Worm (Caenorhabditis elegans) whole organism, young adult: ENCODE results near the gene him-14.
A peak's percentile ranks its signal among the peaks of the same experiment; 100 is the strongest.

Source experiments
- B0019.2 ChIP-seq: fragments of 200-800 bp; sonication (Bioruptor generic); conservative IDR thresholded peaks from 2 replicates; pipeline ENCODE4 v1.3.6; 2022; ENCODE audit warnings: missing genetic modification reagents, missing genetic modification characterization, missing compliant biosample characterization
- B0035.1 ChIP-seq: sonication (generic microtip); optimal IDR thresholded peaks from 2 replicates; lab custom pipeline; 2016; ENCODE audit warnings: missing genetic modification characterization, mild to moderate bottlenecking, missing compliant biosample characterization, missing genotype, missing genetic modification reagents
- B0261.1 ChIP-seq: sonication (generic microtip); optimal IDR thresholded peaks from 2 replicates; lab custom pipeline; 2016; ENCODE audit warnings: mild to moderate bottlenecking, missing genetic modification characterization, moderate library complexity, missing compliant biosample characterization
- C06A6.2 ChIP-seq: fragments of 200-800 bp; sonication (Bioruptor generic); conservative IDR thresholded peaks from 2 replicates; pipeline ENCODE4 v1.3.6; 2022; ENCODE audit warnings: missing genetic modification characterization, missing compliant biosample characterization
- F10E7.11 ChIP-seq: sonication (generic microtip); optimal IDR thresholded peaks from 2 replicates; lab custom pipeline; 2017; ENCODE audit warnings: mild to moderate bottlenecking, missing genetic modification characterization, moderate library complexity, missing compliant biosample characterization
- F23B12.7 ChIP-seq: sonication (generic microtip); optimal IDR thresholded peaks from 2 replicates; lab custom pipeline; 2017; ENCODE audit warnings: missing genetic modification characterization, mild to moderate bottlenecking, missing compliant biosample characterization, antibody characterized with exemption, moderate library complexity; ENCODE audit not compliant: insufficient read depth
- F33H1.4 ChIP-seq: fragments of 200-800 bp; sonication (Bioruptor generic); IDR thresholded peaks from 2 replicates; pipeline ENCODE4 v1.3.6; 2022; ENCODE audit warnings: missing genetic modification reagents, missing genetic modification characterization, missing compliant biosample characterization
- F39B2.1 ChIP-seq: fragments of 200-800 bp; sonication (Bioruptor generic); IDR thresholded peaks from 2 replicates; pipeline ENCODE4 v1.3.6; 2022; ENCODE audit warnings: missing genetic modification reagents, missing genetic modification characterization, missing compliant biosample characterization
- F57A8.1 ChIP-seq: fragments of 200-800 bp; sonication (Bioruptor generic); optimal IDR thresholded peaks from 2 replicates; lab custom pipeline; 2018; ENCODE audit warnings: mild to moderate bottlenecking, missing genetic modification characterization, moderate library complexity, missing compliant biosample characterization
- Y53F4B.3 ChIP-seq: fragments of 200-800 bp; sonication (Bioruptor generic); IDR thresholded peaks from 2 replicates; pipeline ENCODE4 v1.3.6; 2022; ENCODE audit warnings: missing genetic modification reagents, missing genetic modification characterization, missing compliant biosample characterization
- Y53G8AR.9 ChIP-seq: fragments of 200-800 bp; sonication (Bioruptor generic); conservative IDR thresholded peaks from 2 replicates; pipeline ENCODE4 v1.3.6; 2022; ENCODE audit warnings: missing genetic modification reagents, missing genetic modification characterization, missing compliant biosample characterization
- ama-1 ChIP-seq, 3 experiments: fragments of 150-350 bp in 1 of 3; sonication (generic microtip) in 2 of 3; optimal IDR thresholded peaks; 2 replicates each; lab custom pipeline; 2014 to 2018; ENCODE audit warnings: missing biosample characterization in 2 of 3, missing genetic modification characterization in 2 of 3, missing genetic modification reagents in 2 of 3
- aptf-2 ChIP-seq: fragments of 200-800 bp; sonication (Bioruptor generic); conservative IDR thresholded peaks from 2 replicates; pipeline ENCODE4 v1.3.6; 2022; ENCODE audit warnings: missing genetic modification reagents, missing genetic modification characterization, missing compliant biosample characterization
- attf-3 ChIP-seq: fragments of 200-800 bp; sonication (Bioruptor generic); conservative IDR thresholded peaks from 2 replicates; pipeline ENCODE4 v1.3.6; 2022; ENCODE audit warnings: missing genetic modification reagents, missing genetic modification characterization, missing compliant biosample characterization
- bed-2 ChIP-seq: fragments of 200-800 bp; sonication (Bioruptor generic); IDR thresholded peaks from 2 replicates; pipeline ENCODE4 v1.3.6; 2022; ENCODE audit warnings: missing genetic modification reagents, missing genetic modification characterization, missing compliant biosample characterization
- ceh-58 ChIP-seq: fragments of 200-800 bp; sonication (Bioruptor generic); IDR thresholded peaks from 2 replicates; pipeline ENCODE4 v1.3.6; 2022; ENCODE audit warnings: missing genetic modification characterization, missing compliant biosample characterization
- ceh-79 ChIP-seq: sonication (generic microtip); optimal IDR thresholded peaks from 2 replicates; lab custom pipeline; 2017; ENCODE audit warnings: mild to moderate bottlenecking, missing genetic modification characterization, missing compliant biosample characterization
- ceh-91 ChIP-seq: fragments of 200-800 bp; sonication (Bioruptor generic); IDR thresholded peaks from 2 replicates; pipeline ENCODE4 v1.3.6; 2022; ENCODE audit warnings: missing genetic modification reagents, missing genetic modification characterization, missing compliant biosample characterization
- dox-1 ChIP-seq: fragments of 200-800 bp; sonication (Bioruptor generic); IDR thresholded peaks from 2 replicates; pipeline ENCODE4 v1.3.6; 2022; ENCODE audit warnings: missing genetic modification reagents, missing genetic modification characterization, missing compliant biosample characterization
- egrh-3 ChIP-seq: fragments of 200-800 bp; sonication (Bioruptor generic); IDR thresholded peaks from 2 replicates; pipeline ENCODE4 v1.3.6; 2022; ENCODE audit warnings: missing genetic modification reagents, missing genetic modification characterization, missing compliant biosample characterization
- ets-4 ChIP-seq: fragments of 200-800 bp; sonication (Bioruptor generic); optimal IDR thresholded peaks from 2 replicates; lab custom pipeline; 2018; ENCODE audit warnings: mild to moderate bottlenecking, missing genetic modification characterization, missing compliant biosample characterization
- him-1 ChIP-seq: sonication (generic microtip); optimal IDR thresholded peaks from 2 replicates; lab custom pipeline; 2016; ENCODE audit warnings: missing genotype, missing genetic modification reagents, missing genetic modification characterization, missing compliant biosample characterization
- hmg-20 ChIP-seq: fragments of 200-800 bp; sonication (Bioruptor generic); IDR thresholded peaks from 2 replicates; pipeline ENCODE4 v1.3.6; 2022; ENCODE audit warnings: missing genetic modification reagents, missing genetic modification characterization, missing compliant biosample characterization
- lin-26 ChIP-seq: fragments of 200-800 bp; sonication (Bioruptor generic); IDR thresholded peaks from 2 replicates; pipeline ENCODE4 v1.3.6; 2022; ENCODE audit warnings: missing genetic modification reagents, missing genetic modification characterization, missing compliant biosample characterization
- lin-35 ChIP-seq, 3 experiments: fragments of 150-350 bp in 2 of 3; sonication (generic microtip) in 1 of 3; optimal IDR thresholded peaks; 2 replicates each; lab custom pipeline; 2014 to 2018; ENCODE audit warnings: missing biosample characterization in 3 of 3, missing genetic modification characterization in 3 of 3, missing genetic modification reagents in 3 of 3
- lin-54 ChIP-seq: fragments of 200-800 bp; sonication (Bioruptor generic); optimal IDR thresholded peaks from 2 replicates; lab custom pipeline; 2018; ENCODE audit warnings: mild to moderate bottlenecking, missing genetic modification characterization, missing compliant biosample characterization
- lsl-1 ChIP-seq: fragments of 200-800 bp; sonication (Bioruptor generic); optimal IDR thresholded peaks from 2 replicates; lab custom pipeline; 2018; ENCODE audit warnings: mild to moderate bottlenecking, missing genetic modification characterization, moderate library complexity, missing compliant biosample characterization
- madf-3 ChIP-seq: fragments of 200-800 bp; sonication (Bioruptor generic); IDR thresholded peaks from 2 replicates; pipeline ENCODE4 v1.3.6; 2022; ENCODE audit warnings: missing genetic modification reagents, missing genetic modification characterization, missing compliant biosample characterization
- mxl-1 ChIP-seq: sonication (generic microtip); optimal IDR thresholded peaks from 2 replicates; lab custom pipeline; 2016; ENCODE audit warnings: missing genetic modification characterization, missing compliant biosample characterization
- rec-8 ChIP-seq, 2 experiments: sonication (generic microtip); optimal IDR thresholded peaks; 2 replicates each; lab custom pipeline; 2016; ENCODE audit warnings: mild to moderate bottlenecking in 2 of 2, missing genetic modification characterization in 2 of 2, missing genetic modification reagents in 2 of 2, missing genotype in 2 of 2, missing biosample characterization in 1 of 2, missing compliant biosample characterization in 1 of 2, moderate library complexity in 1 of 2
- somi-1 ChIP-seq: fragments of 200-800 bp; sonication (Bioruptor generic); optimal IDR thresholded peaks from 2 replicates; lab custom pipeline; 2018; ENCODE audit warnings: mild to moderate bottlenecking, missing genetic modification characterization, missing compliant biosample characterization
- tlf-1 ChIP-seq: fragments of 200-800 bp; sonication (Bioruptor generic); optimal IDR thresholded peaks from 2 replicates; lab custom pipeline; 2018; ENCODE audit warnings: mild to moderate bottlenecking, missing genetic modification characterization, missing compliant biosample characterization
- unc-130 ChIP-seq: sonication (generic microtip); optimal IDR thresholded peaks from 2 replicates; lab custom pipeline; 2016; ENCODE audit warnings: missing genetic modification reagents, missing genetic modification characterization, missing compliant biosample characterization
- xnd-1 ChIP-seq: sonication (generic microtip); optimal IDR thresholded peaks from 2 replicates; lab custom pipeline; 2016; ENCODE audit warnings: missing genotype, missing genetic modification reagents, missing genetic modification characterization, missing compliant biosample characterization
- zfh-2 ChIP-seq: fragments of 200-800 bp; sonication (Bioruptor generic); conservative IDR thresholded peaks from 2 replicates; pipeline ENCODE4 v1.3.6; 2022; ENCODE audit warnings: missing genetic modification reagents, missing genetic modification characterization, missing compliant biosample characterization
- ztf-25 ChIP-seq: fragments of 200-800 bp; sonication (Bioruptor generic); IDR thresholded peaks from 2 replicates; pipeline ENCODE4 v1.3.6; 2022; ENCODE audit warnings: missing genetic modification reagents, missing genetic modification characterization, missing compliant biosample characterization
- ztf-3 ChIP-seq: fragments of 200-800 bp; sonication (Bioruptor generic); optimal IDR thresholded peaks from 2 replicates; lab custom pipeline; 2018; ENCODE audit warnings: mild to moderate bottlenecking, missing genetic modification characterization, missing compliant biosample characterization
- ztf-6 ChIP-seq: fragments of 200-800 bp; sonication (Bioruptor generic); IDR thresholded peaks from 2 replicates; pipeline ENCODE4 v1.3.6; 2022; ENCODE audit warnings: missing genetic modification reagents, missing genetic modification characterization, missing compliant biosample characterization

Gene him-14

DNA sequence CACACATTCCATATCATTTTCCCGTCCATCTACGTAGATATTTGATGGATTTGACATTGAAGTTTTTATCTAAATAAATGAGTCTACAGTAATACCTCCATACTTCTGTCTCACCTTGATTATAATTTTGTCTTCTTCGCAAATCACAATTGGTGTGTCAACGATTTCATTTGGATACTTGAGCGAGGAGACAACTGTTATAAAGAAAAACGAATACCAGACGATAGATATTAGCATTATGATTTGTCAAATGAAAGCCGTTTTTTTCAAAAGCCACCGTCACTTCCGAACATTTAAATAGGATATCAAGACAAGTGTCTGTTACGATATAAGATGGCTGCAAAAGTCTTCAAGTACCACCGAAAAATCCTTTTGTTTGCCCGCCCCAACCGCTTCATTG lies 45.9 kb upstream of the him-14 start, which contains the start of gene cutl-5:
Gene cutl-5 (minus strand): TSS at position 269 of the 400 bp plus-strand sequence.
- TF ChIP-seq lin-26 (GFP tag; lab: Robert Waterston, UW) (no peak), ztf-25 (GFP tag; lab: Robert Waterston, UW) (no peak), B0019.2 (no peak), F57A8.1 (GFP tag; lab: Kevin White, UChicago) (no peak), ceh-79 (tag; lab: Kevin White, UChicago) (no peak), aptf-2 (GFP tag; lab: Robert Waterston, UW) (no peak), B0035.1 (tag; lab: Kevin White, UChicago) (no peak), ceh-58 (no peak), Y53F4B.3 (GFP tag; lab: Robert Waterston, UW) (no peak), ztf-3 (GFP tag; lab: Kevin White, UChicago) (no peak), unc-130 (GFP tag; lab: Kevin White, UChicago) (no peak), xnd-1 (tag; lab: Kevin White, UChicago) (no peak)

DNA sequence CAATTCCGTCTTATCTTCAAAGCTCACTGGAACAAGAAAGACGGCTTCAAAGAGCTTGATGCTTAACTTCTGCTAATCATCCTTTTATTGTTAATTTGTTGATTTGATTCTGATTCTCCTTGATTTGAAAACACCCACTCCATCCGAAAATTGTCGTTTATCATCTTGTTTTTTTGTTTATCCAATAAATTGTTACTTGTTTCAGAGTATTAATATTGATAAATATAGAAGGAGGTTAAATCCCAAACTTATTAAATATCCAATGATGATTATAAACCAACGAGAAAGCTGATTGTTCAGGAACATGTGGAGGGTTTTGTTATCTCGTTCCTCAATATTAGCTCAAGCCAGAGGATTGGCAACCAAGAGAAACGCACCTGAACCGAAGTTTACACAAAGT lies 43.0 kb upstream of the him-14 start, which contains the start of gene F10E7.6:
Gene F10E7.6 (plus strand): TSS at position 301 of the 400 bp plus-strand sequence.
- TF ChIP-seq B0261.1 (tag; lab: Kevin White, UChicago), result no peak
- no peak for TF ChIP-seq somi-1 (GFP tag; lab: Kevin White, UChicago)
- no peak for TF ChIP-seq mxl-1 (tag; lab: Kevin White, UChicago)
- TF ChIP-seq ceh-91 (GFP tag; lab: Robert Waterston, UW), result no peak
- no peak for TF ChIP-seq egrh-3 (GFP tag; lab: Robert Waterston, UW)

DNA sequence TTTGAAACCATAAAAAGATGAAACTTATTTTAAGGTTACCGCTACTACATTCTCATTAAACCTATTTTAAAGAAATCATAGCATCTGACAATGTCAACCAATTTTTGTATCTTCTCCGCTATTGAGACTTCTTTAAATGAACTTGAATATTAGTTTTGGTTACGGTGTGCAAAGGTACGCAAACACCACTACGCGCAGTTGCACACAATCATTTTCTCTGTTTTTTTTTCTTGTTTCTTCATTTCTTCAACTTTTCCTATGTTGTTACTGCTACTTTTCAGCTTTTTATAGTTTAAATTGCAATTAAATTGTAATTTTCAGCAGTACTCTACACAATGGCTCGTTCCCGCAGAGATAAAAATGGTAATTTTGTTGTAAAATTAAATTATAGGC lies 41.9 kb upstream of the him-14 start, which contains the start of gene F10E7.5:
Gene F10E7.5 (plus strand): TSS at position 322 of the 393 bp plus-strand sequence.
- peak; percentile 23 for TF ChIP-seq him-1 (tag; lab: Kevin White, UChicago)
- TF ChIP-seq F23B12.7, result peak; percentile 23
- peak in 1 of 3 experiments; percentile 50 for TF ChIP-seq lin-35 (GFP tag; optimal IDR thresholded peaks at IDR 0.05; lab: Kevin White, UChicago)
- no peak for TF ChIP-seq ztf-3 (GFP tag; lab: Kevin White, UChicago)
- TF ChIP-seq madf-3 (GFP tag; lab: Robert Waterston, UW), result no peak
- TF ChIP-seq ztf-6 (GFP tag; lab: Robert Waterston, UW), result no peak
- TF ChIP-seq lsl-1, result peak; percentile 74
- TF ChIP-seq attf-3 (GFP tag; lab: Robert Waterston, UW), result peak; percentile 65

DNA sequence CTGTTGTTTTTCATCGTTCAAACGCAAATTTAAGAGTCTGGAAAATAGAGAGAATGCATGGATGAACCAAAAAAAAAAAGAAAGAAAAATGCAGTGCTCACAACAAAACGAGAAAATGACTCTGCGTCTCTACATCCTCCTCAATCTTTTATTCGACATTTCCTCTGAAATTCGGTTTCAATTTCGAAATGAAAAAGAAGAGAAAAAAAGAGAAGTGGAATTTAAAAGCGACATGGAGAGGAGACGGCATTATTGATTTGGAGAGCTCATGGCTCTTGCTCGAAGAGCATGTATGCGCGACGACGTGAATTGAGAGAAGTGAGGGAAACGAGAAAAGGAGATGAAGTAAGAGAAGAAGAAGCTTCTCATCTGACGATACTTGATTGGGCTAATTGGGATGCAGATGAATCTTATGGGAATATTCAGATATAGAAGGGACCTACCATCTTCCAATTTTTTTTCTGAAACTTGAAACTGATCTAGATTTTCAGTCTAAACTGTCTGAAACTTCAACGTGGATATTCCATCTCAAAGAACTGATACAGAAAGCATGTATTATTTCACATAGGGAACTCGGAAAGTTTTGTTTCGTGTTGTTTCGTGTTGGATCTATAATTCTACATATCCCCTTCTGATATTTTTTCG lies 41.4 kb upstream of the him-14 start:
- TF ChIP-seq ama-1 (optimal IDR thresholded peaks at IDR 0.05; lab: Kevin White, UChicago), result no peak
- TF ChIP-seq ama-1 (GFP tag; optimal IDR thresholded peaks at IDR 0.05; lab: Kevin White, UChicago), result no peak
- TF ChIP-seq F10E7.11, result peak; percentile 21
- no peak for TF ChIP-seq tlf-1 (GFP tag; lab: Kevin White, UChicago)

DNA sequence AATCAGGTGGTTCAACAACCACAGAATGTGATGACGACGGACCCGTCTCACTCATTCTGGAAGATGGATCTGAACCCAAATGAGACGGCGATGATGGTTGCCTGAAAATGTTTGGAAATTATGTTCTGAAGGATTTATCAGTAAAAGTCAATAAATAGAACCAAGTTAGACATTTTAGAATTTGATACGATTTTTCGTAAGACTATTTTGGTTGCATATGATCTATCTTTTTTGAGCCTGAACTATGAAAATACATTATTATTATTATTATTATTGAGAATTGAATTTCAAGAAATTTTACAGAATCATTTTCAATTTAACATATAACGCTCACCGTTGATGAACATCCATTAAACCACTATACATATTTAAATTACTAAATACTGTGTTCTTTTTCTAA lies 40.2 kb upstream of the him-14 start, which contains the start of gene F10E7.9:
Gene F10E7.9 (minus strand): TSS at position 101 of the 400 bp plus-strand sequence.
- TF ChIP-seq somi-1 (GFP tag; lab: Kevin White, UChicago) (no peak), C06A6.2 (GFP tag; lab: Robert Waterston, UW) (no peak), rec-8 (tag; optimal IDR thresholded peaks at IDR 0.05; lab: Kevin White, UChicago) (no peak), bed-2 (no peak), him-1 (tag; lab: Kevin White, UChicago) (no peak), F33H1.4 (GFP tag; lab: Robert Waterston, UW) (no peak), ztf-25 (GFP tag; lab: Robert Waterston, UW) (no peak), lin-54 (no peak), ets-4 (GFP tag; lab: Kevin White, UChicago) (no peak), dox-1 (no peak), hmg-20 (no peak), zfh-2 (GFP tag; lab: Robert Waterston, UW) (no peak), Y53G8AR.9 (GFP tag; lab: Robert Waterston, UW) (no peak), F39B2.1 (GFP tag; lab: Robert Waterston, UW) (no peak)
